Worm (Caenorhabditis elegans) whole organism, L1 larva: Measurements from ENCODE around the gene Y49F6C.2.

ENCODE experiments used
- C04F5.9 ChIP-seq: sonication (generic microtip); optimal IDR thresholded peaks from 2 replicates; lab custom pipeline; 2016; ENCODE audit warnings: missing genetic modification characterization, missing compliant biosample characterization
- F16B12.6 ChIP-seq: fragments of 150-350 bp; optimal IDR thresholded peaks from 2 replicates; lab custom pipeline; 2014; ENCODE audit warnings: missing biosample characterization, missing genetic modification characterization
- aha-1 ChIP-seq: fragments of 150-350 bp; optimal IDR thresholded peaks from 2 replicates; lab custom pipeline; 2014; ENCODE audit warnings: missing biosample characterization, missing genetic modification characterization
- ceh-8 ChIP-seq: fragments of 200-800 bp; sonication (Bioruptor generic); optimal IDR thresholded peaks from 2 replicates; lab custom pipeline; 2018; ENCODE audit warnings: mild to moderate bottlenecking, missing genetic modification characterization, moderate library complexity, missing compliant biosample characterization
- ceh-90 ChIP-seq: sonication (generic microtip); optimal IDR thresholded peaks from 2 replicates; lab custom pipeline; 2016; ENCODE audit warnings: missing genetic modification characterization, missing compliant biosample characterization
- ces-1 ChIP-seq: fragments of 150-350 bp; optimal IDR thresholded peaks from 2 replicates; lab custom pipeline; 2014; ENCODE audit warnings: missing biosample characterization, missing genetic modification reagents, missing genetic modification characterization
- dpl-1 ChIP-seq, 3 experiments: fragments of 150-350 bp in 2 of 3; sonication (generic microtip) in 1 of 3; optimal IDR thresholded peaks; 2 replicates each; lab custom pipeline; 2014 to 2017; ENCODE audit warnings: missing biosample characterization in 3 of 3, missing genetic modification characterization in 3 of 3, missing genetic modification reagents in 3 of 3
- efl-1 ChIP-seq, 4 experiments: fragments of 150-350 bp; optimal IDR thresholded peaks in 3 of 4; peaks in 1 of 4; 1 replicate in 1 of 4; 2 replicates in 3 of 4; lab custom pipeline; 2014; ENCODE audit warnings: missing biosample characterization in 2 of 4, missing genetic modification characterization in 2 of 4, missing genetic modification reagents in 2 of 4
- egl-13 ChIP-seq: sonication (generic microtip); optimal IDR thresholded peaks from 2 replicates; lab custom pipeline; 2016; ENCODE audit warnings: missing genotype, missing genetic modification reagents, missing genetic modification characterization, missing compliant biosample characterization
- egl-27 ChIP-seq, 2 experiments: fragments of 150-350 bp in 1 of 2; sonication (generic microtip); optimal IDR thresholded peaks; 3 replicates each; lab custom pipeline; 2017 to 2018; ENCODE audit warnings: missing biosample characterization in 2 of 2, missing genetic modification characterization in 2 of 2, missing genetic modification reagents in 2 of 2
- elt-2 ChIP-seq: sonication (generic microtip); optimal IDR thresholded peaks from 2 replicates; lab custom pipeline; 2016; ENCODE audit warnings: missing genetic modification characterization, mild to moderate bottlenecking, inconsistent platforms, missing compliant biosample characterization, missing genetic modification reagents
- ets-5 ChIP-seq: fragments of 200-800 bp; sonication (Bioruptor generic); IDR thresholded peaks from 2 replicates; pipeline ENCODE4 v1.3.6; 2022; ENCODE audit warnings: missing genetic modification characterization, missing compliant biosample characterization
- fkh-8 ChIP-seq: sonication (generic microtip); optimal IDR thresholded peaks from 2 replicates; lab custom pipeline; 2016; ENCODE audit warnings: mild to moderate bottlenecking, missing genetic modification characterization, missing compliant biosample characterization
- fos-1 ChIP-seq: fragments of 150-350 bp; optimal IDR thresholded peaks from 2 replicates; lab custom pipeline; 2014; ENCODE audit warnings: missing biosample characterization, missing genetic modification characterization
- hpl-2 ChIP-seq: fragments of 150-350 bp; optimal IDR thresholded peaks from 2 replicates; lab custom pipeline; 2014; ENCODE audit warnings: missing biosample characterization, missing genetic modification reagents, missing genetic modification characterization
- irx-1 ChIP-seq: sonication (generic microtip); optimal IDR thresholded peaks from 2 replicates; lab custom pipeline; 2016; ENCODE audit warnings: missing genetic modification characterization, missing compliant biosample characterization
- lin-15B ChIP-seq: fragments of 150-350 bp; sonication (generic microtip); optimal IDR thresholded peaks from 3 replicates; lab custom pipeline; 2014; ENCODE audit warnings: missing biosample characterization, missing genetic modification characterization
- lin-35 ChIP-seq, 2 experiments: fragments of 150-350 bp; optimal IDR thresholded peaks; 2 replicates each; lab custom pipeline; 2014; ENCODE audit warnings: missing biosample characterization in 2 of 2, missing genetic modification characterization in 2 of 2, missing genetic modification reagents in 2 of 2
- lin-39 ChIP-seq: fragments of 150-350 bp; optimal IDR thresholded peaks from 2 replicates; lab custom pipeline; 2014; ENCODE audit warnings: missing biosample characterization, missing genetic modification reagents, missing genetic modification characterization
- lsy-2 ChIP-seq, 2 experiments: fragments of 150-350 bp; optimal IDR thresholded peaks; 2 replicates each; lab custom pipeline; 2014; ENCODE audit warnings: missing biosample characterization in 2 of 2, missing genetic modification characterization in 2 of 2
- mab-9 ChIP-seq: fragments of 200-800 bp; sonication (Bioruptor generic); IDR thresholded peaks from 2 replicates; pipeline ENCODE4 v1.3.6; 2022; ENCODE audit warnings: missing genetic modification reagents, missing genetic modification characterization, missing compliant biosample characterization
- mef-2 ChIP-seq: fragments of 150-350 bp; optimal IDR thresholded peaks from 2 replicates; lab custom pipeline; 2014; ENCODE audit warnings: missing biosample characterization, missing genetic modification characterization
- nhr-19 ChIP-seq: fragments of 200-800 bp; sonication (Bioruptor generic); conservative IDR thresholded peaks from 2 replicates; pipeline ENCODE4 v1.3.6; 2022; ENCODE audit warnings: missing genetic modification characterization, missing compliant biosample characterization
- nhr-71 ChIP-seq: sonication (generic microtip); optimal IDR thresholded peaks from 2 replicates; lab custom pipeline; 2016; ENCODE audit warnings: mild to moderate bottlenecking, missing genetic modification characterization, moderate library complexity, missing compliant biosample characterization
- nhr-85 ChIP-seq: sonication (generic microtip); peaks from one replicate; lab custom pipeline; 2016; ENCODE audit warnings: missing genetic modification characterization, inconsistent platforms, missing compliant biosample characterization
- pax-3 ChIP-seq: fragments of 200-800 bp; sonication (Bioruptor generic); optimal IDR thresholded peaks from 2 replicates; lab custom pipeline; 2018; ENCODE audit warnings: mild to moderate bottlenecking, missing genetic modification characterization, moderate library complexity, missing compliant biosample characterization
- pqm-1 ChIP-seq: sonication (generic microtip); optimal IDR thresholded peaks from 3 replicates; lab custom pipeline; 2017; ENCODE audit warnings: missing biosample characterization, missing genetic modification characterization
- skn-1 ChIP-seq: fragments of 150-350 bp; optimal IDR thresholded peaks from 2 replicates; lab custom pipeline; 2014; ENCODE audit warnings: missing biosample characterization, missing genetic modification characterization
- sox-4 ChIP-seq: sonication (generic microtip); optimal IDR thresholded peaks from 2 replicates; lab custom pipeline; 2016; ENCODE audit warnings: missing genetic modification characterization, missing compliant biosample characterization
- sptf-1 ChIP-seq: fragments of 150-350 bp; optimal IDR thresholded peaks from 2 replicates; lab custom pipeline; 2014; ENCODE audit warnings: missing biosample characterization, missing genetic modification characterization
- tlp-1 ChIP-seq: fragments of 150-350 bp; optimal IDR thresholded peaks from 2 replicates; lab custom pipeline; 2014; ENCODE audit warnings: missing biosample characterization, missing genetic modification characterization
- unc-130 ChIP-seq: fragments of 150-350 bp; optimal IDR thresholded peaks from 2 replicates; lab custom pipeline; 2017; ENCODE audit warnings: missing biosample characterization, missing genetic modification characterization, inconsistent platforms
- unc-98 ChIP-seq: fragments of 200-800 bp; sonication (Bioruptor generic); IDR thresholded peaks from 2 replicates; pipeline ENCODE4 v1.3.6; 2022; ENCODE audit warnings: missing genetic modification characterization, missing compliant biosample characterization
- vab-15 ChIP-seq: sonication (generic microtip); optimal IDR thresholded peaks from 2 replicates; lab custom pipeline; 2017; ENCODE audit warnings: missing genotype, mild to moderate bottlenecking, missing genetic modification characterization, missing compliant biosample characterization
- xbp-1 ChIP-seq: sonication (generic microtip); optimal IDR thresholded peaks from 2 replicates; lab custom pipeline; 2016; ENCODE audit warnings: missing genetic modification characterization, missing compliant biosample characterization

Y49F6C.2 gene

ce11 chrII:3428158-3428704, 49.9 kb downstream of the Y49F6C.2 start (continued):
- TF ChIP-seq ceh-8 (GFP tag; lab: Kevin White, UChicago) (no peak), nhr-19 (GFP tag; lab: Robert Waterston, UW) (no peak), ces-1 (GFP tag; lab: Kevin White, UChicago) (peak; percentile 49), fos-1 (tag; lab: Kevin White, UChicago) (no peak), fkh-8 (tag; lab: Kevin White, UChicago) (peak; percentile 62), egl-13 (tag; lab: Kevin White, UChicago) (no peak), ceh-90 (tag; lab: Kevin White, UChicago) (no peak), nhr-85 (tag; lab: Kevin White, UChicago) (no peak), xbp-1 (tag; lab: Kevin White, UChicago) (no peak), mef-2 (tag; lab: Kevin White, UChicago) (no peak), dpl-1 (GFP tag; optimal IDR thresholded peaks at IDR 0.05; lab: Kevin White, UChicago) (peak in 1 of 3 experiments; percentile 26), pax-3 (tag; lab: Kevin White, UChicago) (no peak), vab-15 (tag; lab: Kevin White, UChicago) (no peak), nhr-71 (tag; lab: Kevin White, UChicago) (peak; percentile 16), skn-1 (tag; lab: Kevin White, UChicago) (no peak), efl-1 (optimal IDR thresholded peaks at IDR 0.05; lab: Kevin White, UChicago) (peak; percentile 17 to 38), efl-1 (GFP tag; optimal IDR thresholded peaks at IDR 0.05 in 1 of 2; lab: Kevin White, UChicago) (no peak), ets-5 (GFP tag; lab: Robert Waterston, UW) (no peak), pqm-1 (tag; lab: Kevin White, UChicago) (no peak), tlp-1 (no peak), lsy-2 (tag; optimal IDR thresholded peaks at IDR 0.05; lab: Kevin White, UChicago) (peak in 1 of 2 experiments; percentile 39), unc-130 (tag; lab: Kevin White, UChicago) (no peak), egl-27 (tag; optimal IDR thresholded peaks at IDR 0.05; lab: Kevin White, UChicago) (no peak), sox-4 (no peak), sptf-1 (tag; lab: Kevin White, UChicago) (no peak), hpl-2 (GFP tag; lab: Kevin White, UChicago) (no peak), unc-98 (GFP tag; lab: Robert Waterston, UW) (no peak), irx-1 (tag; lab: Kevin White, UChicago) (no peak), lin-15B (tag; lab: Kevin White, UChicago) (no peak), C04F5.9 (no peak), mab-9 (GFP tag; lab: Robert Waterston, UW) (no peak), lin-39 (tag; lab: Kevin White, UChicago) (no peak), elt-2 (tag; lab: Kevin White, UChicago) (no peak), lin-35 (GFP tag; optimal IDR thresholded peaks at IDR 0.05; lab: Kevin White, UChicago) (peak in 1 of 2 experiments; percentile 9), F16B12.6 (tag; lab: Kevin White, UChicago) (no peak), aha-1 (tag; lab: Kevin White, UChicago) (no peak)
